Fruit fly (Drosophila melanogaster) whole organism, embryonic: ENCODE measurements around the gene NijC.

Source experiments
- Asciz ChIP-seq: fragments of 200-800 bp; sonication (Bioruptor generic); optimal IDR thresholded peaks from 2 replicates; lab custom pipeline; 2017; ENCODE audit warnings: missing biosample characterization, mild to moderate bottlenecking, missing genetic modification characterization, missing genetic modification reagents
- B-H1 ChIP-seq: fragments of 200-800 bp; sonication (Bioruptor generic); IDR thresholded peaks from 3 replicates; pipeline ENCODE4 v1.3.6; 2022; ENCODE audit warnings: missing biosample characterization, missing genetic modification characterization
- B-H2 ChIP-seq: fragments of 200-800 bp; sonication (Bioruptor generic); optimal IDR thresholded peaks from 2 replicates; lab custom pipeline; 2018; ENCODE audit warnings: missing biosample characterization, mild to moderate bottlenecking, missing genetic modification characterization
- Bdp1 ChIP-seq: fragments of 200-800 bp; sonication (Bioruptor generic); optimal IDR thresholded peaks from 3 replicates; lab custom pipeline; 2016; ENCODE audit warnings: missing biosample characterization, missing genetic modification characterization
- Blimp-1 ChIP-seq: fragments of 200-800 bp; sonication (Bioruptor generic); optimal IDR thresholded peaks from 3 replicates; lab custom pipeline; 2018; ENCODE audit warnings: missing biosample characterization, missing genetic modification characterization, mild to moderate bottlenecking, moderate library complexity, missing genetic modification reagents
- CG10431 ChIP-seq: fragments of 200-800 bp; sonication (Bioruptor generic); optimal IDR thresholded peaks from 3 replicates; lab custom pipeline; 2018; ENCODE audit warnings: missing biosample characterization, mild to moderate bottlenecking, missing genetic modification characterization
- CG10654 ChIP-seq: fragments of 200-800 bp; sonication (Bioruptor generic); optimal IDR thresholded peaks from 2 replicates; lab custom pipeline; 2016; ENCODE audit warnings: missing biosample characterization, missing genetic modification characterization
- CG1233 ChIP-seq: fragments of 200-800 bp; sonication (Bioruptor generic); optimal IDR thresholded peaks from 4 replicates; lab custom pipeline; 2018; ENCODE audit warnings: missing biosample characterization, mild to moderate bottlenecking, missing genetic modification characterization
- CG12942 ChIP-seq: fragments of 200-800 bp; sonication (Bioruptor generic); optimal IDR thresholded peaks from 3 replicates; lab custom pipeline; 2016; ENCODE audit warnings: missing biosample characterization, missing genetic modification characterization
- CG1529 ChIP-seq: fragments of 200-800 bp; sonication (Bioruptor generic); optimal IDR thresholded peaks from 3 replicates; lab custom pipeline; 2018; ENCODE audit warnings: missing biosample characterization, missing genetic modification characterization
- CG16815 ChIP-seq: fragments of 200-800 bp; sonication (Bioruptor generic); optimal IDR thresholded peaks from 3 replicates; lab custom pipeline; 2017; ENCODE audit warnings: missing biosample characterization, mild to moderate bottlenecking, missing genetic modification characterization
- CG18599 ChIP-seq: fragments of 200-800 bp; sonication (Bioruptor generic); optimal IDR thresholded peaks from 3 replicates; lab custom pipeline; 2017; ENCODE audit warnings: missing biosample characterization, missing genetic modification characterization, mild to moderate bottlenecking, moderate library complexity, missing genetic modification reagents
- CG2875 ChIP-seq: fragments of 200-800 bp; sonication (Bioruptor generic); optimal IDR thresholded peaks from 2 replicates; lab custom pipeline; 2017; ENCODE audit warnings: missing biosample characterization, mild to moderate bottlenecking, missing genetic modification characterization, missing genetic modification reagents
- CG32767 ChIP-seq: fragments of 200-800 bp; sonication (Bioruptor generic); IDR thresholded peaks from 2 replicates; pipeline ENCODE4 v1.3.6; 2022; ENCODE audit warnings: missing biosample characterization, missing genetic modification characterization
- CG34376 ChIP-seq: fragments of 200-800 bp; sonication (Bioruptor generic); optimal IDR thresholded peaks from 2 replicates; lab custom pipeline; 2018; ENCODE audit warnings: missing biosample characterization, mild to moderate bottlenecking, missing genetic modification characterization
- CG6854 ChIP-seq: fragments of 200-800 bp; sonication (Bioruptor generic); optimal IDR thresholded peaks from 3 replicates; lab custom pipeline; 2017; ENCODE audit warnings: missing biosample characterization, mild to moderate bottlenecking, missing genetic modification characterization
- CG7372 ChIP-seq: fragments of 200-800 bp; sonication (Bioruptor generic); IDR thresholded peaks from 2 replicates; pipeline ENCODE4 v1.3.6; 2022; ENCODE audit warnings: missing biosample characterization, missing genetic modification characterization
- CG8478 ChIP-seq: fragments of >200 bp; optimal IDR thresholded peaks from 2 replicates; lab custom pipeline; 2018
- CG8944 ChIP-seq: fragments of 200-800 bp; sonication (Bioruptor generic); optimal IDR thresholded peaks from 3 replicates; lab custom pipeline; 2016; ENCODE audit warnings: missing biosample characterization, missing genetic modification characterization
- CG9437 ChIP-seq: fragments of 200-800 bp; sonication (Bioruptor generic); optimal IDR thresholded peaks from 2 replicates; lab custom pipeline; 2018; ENCODE audit warnings: missing biosample characterization, mild to moderate bottlenecking, missing genetic modification characterization
- CG9876 ChIP-seq: fragments of 200-800 bp; sonication (Bioruptor generic); optimal IDR thresholded peaks from 2 replicates; lab custom pipeline; 2016; ENCODE audit warnings: missing biosample characterization, missing genetic modification characterization
- D ChIP-seq, 2 experiments: fragments of 200-800 bp in 1 of 2; fragments of >200 bp in 1 of 2; sonication (Bioruptor generic) in 1 of 2; optimal IDR thresholded peaks; 2 replicates in 1 of 2; 3 replicates in 1 of 2; lab custom pipeline; 2017; ENCODE audit warnings: mild to moderate bottlenecking in 1 of 2, missing biosample characterization in 1 of 2, missing genetic modification characterization in 1 of 2, missing genetic modification reagents in 1 of 2
- ERR ChIP-seq: fragments of 200-800 bp; sonication (Bioruptor generic); optimal IDR thresholded peaks from 2 replicates; lab custom pipeline; 2016; ENCODE audit warnings: missing biosample characterization, missing genetic modification characterization
- Fer3 ChIP-seq: fragments of 200-800 bp; sonication (Bioruptor generic); optimal IDR thresholded peaks from 2 replicates; lab custom pipeline; 2018; ENCODE audit warnings: missing biosample characterization, mild to moderate bottlenecking, missing genetic modification characterization, moderate library complexity
- HHEX ChIP-seq: fragments of 200-800 bp; sonication (Bioruptor generic); optimal IDR thresholded peaks from 3 replicates; lab custom pipeline; 2017; ENCODE audit warnings: missing biosample characterization, mild to moderate bottlenecking, missing genetic modification characterization, missing genetic modification reagents
- Max ChIP-seq: fragments of 200-800 bp; sonication (Bioruptor generic); optimal IDR thresholded peaks from 2 replicates; lab custom pipeline; 2016; ENCODE audit warnings: missing biosample characterization, mild to moderate bottlenecking, missing genetic modification characterization
- Med ChIP-seq: fragments of 200-800 bp; sonication (Bioruptor generic); peaks from one replicate; lab custom pipeline; 2016; ENCODE audit warnings: missing biosample characterization, missing genetic modification characterization, mild to moderate bottlenecking, inconsistent platforms, moderate library complexity
- NK7.1 ChIP-seq: fragments of 200-800 bp; sonication (Bioruptor generic); optimal IDR thresholded peaks from 3 replicates; lab custom pipeline; 2016; ENCODE audit warnings: missing biosample characterization, missing genetic modification characterization
- Neu2 ChIP-seq: fragments of 200-800 bp; sonication (Bioruptor generic); optimal IDR thresholded peaks from 3 replicates; lab custom pipeline; 2016; ENCODE audit warnings: missing biosample characterization, missing genetic modification characterization, borderline replicate concordance
- Poxn ChIP-seq: fragments of 200-800 bp; sonication (Bioruptor generic); IDR thresholded peaks from 2 replicates; pipeline ENCODE4 v1.3.6; 2022; ENCODE audit warnings: missing biosample characterization, missing genetic modification characterization
- bowl ChIP-seq: fragments of 200-800 bp; sonication (Bioruptor generic); IDR thresholded peaks from 2 replicates; pipeline ENCODE4 v1.3.6; 2022; ENCODE audit warnings: missing biosample characterization, missing genetic modification characterization
- cg ChIP-seq: fragments of 200-800 bp; sonication (Bioruptor generic); optimal IDR thresholded peaks from 3 replicates; lab custom pipeline; 2019; ENCODE audit warnings: missing biosample characterization, mild to moderate bottlenecking, missing genetic modification characterization, moderate library complexity
- chm ChIP-seq: fragments of 200-800 bp; sonication (Bioruptor generic); IDR thresholded peaks from 2 replicates; pipeline ENCODE4 v1.3.6; 2022; ENCODE audit warnings: missing biosample characterization, missing genetic modification characterization
- ci ChIP-seq: fragments of 200-800 bp; sonication (Bioruptor generic); IDR thresholded peaks from 3 replicates; pipeline ENCODE4 v1.3.6; 2022; ENCODE audit warnings: missing biosample characterization, missing genetic modification characterization
- disco-r ChIP-seq: fragments of 200-800 bp; sonication (Bioruptor generic); optimal IDR thresholded peaks from 2 replicates; lab custom pipeline; 2016; ENCODE audit warnings: missing biosample characterization, missing genetic modification characterization
- dm ChIP-seq: fragments of 200-800 bp; sonication (Bioruptor generic); optimal IDR thresholded peaks from 3 replicates; lab custom pipeline; 2016; ENCODE audit warnings: missing biosample characterization, missing genetic modification characterization
- en ChIP-seq: fragments of 200-800 bp; sonication (Bioruptor generic); optimal IDR thresholded peaks from 2 replicates; lab custom pipeline; 2016; ENCODE audit warnings: missing biosample characterization, missing genetic modification characterization
- fd102C ChIP-seq: fragments of 200-800 bp; sonication (Bioruptor generic); optimal IDR thresholded peaks from 2 replicates; lab custom pipeline; 2018; ENCODE audit warnings: missing biosample characterization, mild to moderate bottlenecking, missing genetic modification characterization, moderate library complexity
- lab ChIP-seq: fragments of 200-800 bp; sonication (Bioruptor generic); optimal IDR thresholded peaks from 3 replicates; lab custom pipeline; 2017; ENCODE audit warnings: missing biosample characterization, missing genetic modification characterization, mild to moderate bottlenecking, moderate library complexity, missing genetic modification reagents
- lmd ChIP-seq: fragments of 200-800 bp; sonication (Bioruptor generic); IDR thresholded peaks from 2 replicates; pipeline ENCODE4 v1.3.6; 2022; ENCODE audit warnings: missing biosample characterization, missing genetic modification characterization
- pita ChIP-seq: fragments of 200-800 bp; sonication (Bioruptor generic); optimal IDR thresholded peaks from 2 replicates; lab custom pipeline; 2017; ENCODE audit warnings: missing biosample characterization, mild to moderate bottlenecking, missing genetic modification characterization
- rib ChIP-seq: fragments of 200-800 bp; sonication (Bioruptor generic); IDR thresholded peaks from 2 replicates; pipeline ENCODE4 v1.3.6; 2022; ENCODE audit warnings: missing biosample characterization, missing genetic modification characterization
- run ChIP-seq: fragments of 200-800 bp; sonication (Bioruptor generic); optimal IDR thresholded peaks from 3 replicates; lab custom pipeline; 2018; ENCODE audit warnings: missing biosample characterization, mild to moderate bottlenecking, missing genetic modification characterization
- sc ChIP-seq, 3 experiments: fragments of >200 bp in 2 of 3; fragments of 200-800 bp in 1 of 3; sonication (Bioruptor generic) in 1 of 3; optimal IDR thresholded peaks; 2 replicates in 2 of 3; 3 replicates in 1 of 3; lab custom pipeline; 2017; ENCODE audit warnings: mild to moderate bottlenecking in 1 of 3, missing biosample characterization in 1 of 3, missing genetic modification characterization in 1 of 3, missing genetic modification reagents in 1 of 3
- sim ChIP-seq: fragments of 200-800 bp; sonication (Bioruptor generic); IDR thresholded peaks from 2 replicates; pipeline ENCODE4 v1.3.6; 2022; ENCODE audit warnings: missing biosample characterization, missing genetic modification characterization
- unpg ChIP-seq: fragments of 200-800 bp; sonication (Bioruptor generic); optimal IDR thresholded peaks from 3 replicates; lab custom pipeline; 2018; ENCODE audit warnings: missing biosample characterization, mild to moderate bottlenecking, missing genetic modification characterization, moderate library complexity
- usp ChIP-seq: fragments of >200 bp; optimal IDR thresholded peaks from 2 replicates; lab custom pipeline; 2017; ENCODE audit warnings: missing biosample characterization, missing genetic modification characterization

NijC gene

DNA sequence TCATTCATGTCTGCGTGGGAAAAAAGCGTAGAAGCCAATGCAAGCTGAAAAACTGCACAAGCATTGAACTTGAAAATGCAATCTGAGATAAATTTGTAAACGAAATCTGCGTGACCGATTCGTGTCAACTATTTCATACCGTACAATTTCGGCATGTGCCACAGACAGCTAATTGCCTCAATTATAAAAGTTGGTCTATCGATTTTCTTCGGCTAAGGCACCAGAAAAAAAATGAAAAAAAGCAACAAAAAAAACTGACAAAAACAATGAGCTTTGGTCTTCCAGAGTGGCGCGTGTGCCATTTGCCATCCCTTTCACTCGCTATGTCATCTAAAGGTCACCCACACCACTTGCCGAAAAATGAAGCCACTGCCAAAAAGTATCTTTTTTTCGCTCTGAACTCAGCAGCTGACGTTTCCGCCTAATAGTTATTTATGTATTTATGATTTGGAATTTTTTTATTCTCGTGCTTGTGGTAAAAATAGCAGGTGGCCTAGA, 23.7 kb downstream of the NijC start (continued):
- TF ChIP-seq Med: peak; percentile 31
- no peak for TF ChIP-seq CG2875 (GFP tag; lab: Kevin White, UChicago)
- no peak for TF ChIP-seq CG34376 (GFP tag; lab: Kevin White, UChicago)

DNA sequence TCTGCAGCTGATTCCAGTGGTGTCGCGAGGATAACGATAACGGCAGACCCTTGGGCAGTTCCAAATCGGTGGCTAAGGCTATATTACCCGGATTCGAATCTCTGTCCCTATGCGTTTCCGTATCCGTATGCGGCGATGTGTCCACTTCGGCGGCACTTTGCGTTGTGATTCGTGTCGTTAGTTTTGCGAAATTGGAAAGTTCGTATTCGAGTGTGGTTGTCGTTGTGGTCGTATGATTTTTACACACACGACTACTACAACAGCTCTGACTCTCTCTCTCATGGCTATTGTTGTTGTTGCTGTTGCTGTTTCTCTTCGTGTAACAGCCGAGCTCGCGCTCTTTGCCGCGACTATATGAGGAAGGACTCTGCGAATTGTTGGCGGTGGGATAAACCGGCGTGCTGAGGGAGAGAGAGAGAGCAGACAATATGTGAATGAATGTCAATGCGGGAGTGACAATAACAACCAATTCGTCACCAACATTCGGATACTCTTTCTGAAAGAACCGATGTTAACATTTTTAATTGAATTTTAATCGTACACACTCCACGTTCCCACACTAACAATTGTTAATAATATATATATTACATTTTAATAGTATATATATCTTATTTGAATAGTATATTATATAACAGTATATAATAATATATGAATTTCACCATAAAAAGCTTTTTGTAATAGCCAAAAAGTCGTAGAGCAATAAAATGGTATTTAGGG, 24.9 kb downstream of the NijC start:
- peak; percentile 48 for TF ChIP-seq lab
- no peak for TF ChIP-seq en
- TF ChIP-seq chm (GFP tag; lab: Robert Waterston, UW): no peak
- peak; percentile 35 for TF ChIP-seq CG6854 (GFP tag; lab: Kevin White, UChicago)
- peak; percentile 42 for TF ChIP-seq Fer3
- TF ChIP-seq Poxn (GFP tag; lab: Robert Waterston, UW): no peak
- no peak for TF ChIP-seq disco-r (GFP tag; lab: Kevin White, UChicago)
- TF ChIP-seq unpg: peak; percentile 55
- TF ChIP-seq HHEX (GFP tag; lab: Kevin White, UChicago): no peak
- no peak for TF ChIP-seq dm (GFP tag; lab: Kevin White, UChicago)
- TF ChIP-seq CG16815: no peak
- peak; percentile 26 for TF ChIP-seq CG9437 (GFP tag; lab: Kevin White, UChicago)
- no peak for TF ChIP-seq bowl (GFP tag; lab: Robert Waterston, UW)
- no peak for TF ChIP-seq CG1233 (GFP tag; lab: Kevin White, UChicago)
- TF ChIP-seq D (optimal IDR thresholded peaks at IDR 0.05; lab: Kevin White, UChicago): no peak
- peak; percentile 35 for TF ChIP-seq D (GFP tag; optimal IDR thresholded peaks at IDR 0.05; lab: Kevin White, UChicago)
- no peak for TF ChIP-seq CG1529 (GFP tag; lab: Kevin White, UChicago)
- TF ChIP-seq Asciz (GFP tag; lab: Kevin White, UChicago): no peak
- no peak for TF ChIP-seq sim
- TF ChIP-seq run (tag; lab: Kevin White, UChicago): no peak
- peak; percentile 84; the same call in 1 of the 2 replicates for TF ChIP-seq rib
- no peak for TF ChIP-seq Max (GFP tag; lab: Kevin White, UChicago)
- peak; percentile 79 for TF ChIP-seq CG18599 (GFP tag; lab: Kevin White, UChicago)
- TF ChIP-seq CG12942: no peak
- no peak for TF ChIP-seq CG10654
- TF ChIP-seq Blimp-1 (GFP tag; lab: Kevin White, UChicago): peak; percentile 45
- TF ChIP-seq cg (GFP tag; lab: Kevin White, UChicago): peak; percentile 67
- no peak for TF ChIP-seq CG9876 (GFP tag; lab: Kevin White, UChicago)
- peak; percentile 68 for TF ChIP-seq CG34376 (GFP tag; lab: Kevin White, UChicago)
- TF ChIP-seq B-H1 (GFP tag; lab: Robert Waterston, UW): no peak
- TF ChIP-seq fd102C: no peak
- TF ChIP-seq Neu2 (GFP tag; lab: Kevin White, UChicago): peak; percentile 6
- TF ChIP-seq CG8944: no peak
- no peak for TF ChIP-seq pita
- no peak for TF ChIP-seq CG7372
- TF ChIP-seq ci (GFP tag; lab: Robert Waterston, UW): no peak
- TF ChIP-seq usp (GFP tag; lab: Kevin White, UChicago): no peak
- no peak for TF ChIP-seq sc (optimal IDR thresholded peaks at IDR 0.05; lab: Kevin White, UChicago)
- TF ChIP-seq sc (GFP tag; optimal IDR thresholded peaks at IDR 0.05; lab: Kevin White, UChicago): no peak
- no peak for TF ChIP-seq CG10431 (GFP tag; lab: Kevin White, UChicago)
- peak; percentile 9 for TF ChIP-seq B-H2 (GFP tag; lab: Kevin White, UChicago)
- TF ChIP-seq CG32767 (GFP tag; lab: Robert Waterston, UW): no peak
- TF ChIP-seq lmd (GFP tag; lab: Robert Waterston, UW): no peak
- TF ChIP-seq NK7.1: no peak
- no peak for TF ChIP-seq CG8478 (lab: Kevin White, UChicago)
- no peak for TF ChIP-seq Bdp1 (GFP tag; lab: Kevin White, UChicago)
- TF ChIP-seq ERR (GFP tag; lab: Kevin White, UChicago): peak; percentile 41
